Fruit fly (Drosophila melanogaster) whole organism, pupa: ENCODE data around the gene CG16825.

Source experiments
- CG12605 ChIP-seq: fragments of 200-800 bp; sonication (Bioruptor generic); IDR thresholded peaks from 2 replicates; pipeline ENCODE4 v1.3.6; 2022; ENCODE audit warnings: missing biosample characterization, missing genetic modification characterization
- CG15710 ChIP-seq: fragments of 200-800 bp; sonication (Bioruptor generic); optimal IDR thresholded peaks from 2 replicates; lab custom pipeline; 2018; ENCODE audit warnings: missing biosample characterization, mild to moderate bottlenecking, missing genetic modification characterization, moderate library complexity
- CG17806 ChIP-seq: fragments of 200-800 bp; sonication (Bioruptor generic); optimal IDR thresholded peaks from 2 replicates; lab custom pipeline; 2018; ENCODE audit warnings: missing biosample characterization, mild to moderate bottlenecking, missing genetic modification characterization, moderate library complexity
- CG32121 ChIP-seq: fragments of 200-800 bp; sonication (Bioruptor generic); IDR thresholded peaks from 2 replicates; pipeline ENCODE4 v1.3.6; 2022; ENCODE audit warnings: missing biosample characterization, missing genetic modification characterization
- CG34367 ChIP-seq: fragments of 200-800 bp; sonication (Bioruptor generic); optimal IDR thresholded peaks from 2 replicates; lab custom pipeline; 2018; ENCODE audit warnings: missing biosample characterization, mild to moderate bottlenecking, missing genetic modification characterization
- CG8159 ChIP-seq: fragments of 200-800 bp; sonication (Bioruptor generic); optimal IDR thresholded peaks from 3 replicates; lab custom pipeline; 2018; ENCODE audit warnings: missing biosample characterization, mild to moderate bottlenecking, missing genetic modification characterization, moderate library complexity
- CG9948 ChIP-seq: fragments of 200-800 bp; sonication (Bioruptor generic); optimal IDR thresholded peaks from 2 replicates; lab custom pipeline; 2018; ENCODE audit warnings: missing biosample characterization, mild to moderate bottlenecking, missing genetic modification characterization, moderate library complexity
- Ets98B ChIP-seq: fragments of 200-800 bp; sonication (Bioruptor generic); IDR thresholded peaks from 2 replicates; pipeline ENCODE4 v1.3.6; 2022; ENCODE audit warnings: missing biosample characterization, missing genetic modification characterization
- Pif1B ChIP-seq: fragments of 200-800 bp; sonication (Bioruptor generic); optimal IDR thresholded peaks from 3 replicates; lab custom pipeline; 2016; ENCODE audit warnings: missing biosample characterization, missing genetic modification characterization
- fd96Ca ChIP-seq: fragments of 200-800 bp; sonication (Bioruptor generic); IDR thresholded peaks from 3 replicates; pipeline ENCODE4 v1.3.6; 2022; ENCODE audit warnings: missing biosample characterization, missing genetic modification characterization
- gl ChIP-seq: fragments of 200-800 bp; sonication (Bioruptor generic); optimal IDR thresholded peaks from 2 replicates; lab custom pipeline; 2018; ENCODE audit warnings: missing biosample characterization, mild to moderate bottlenecking, missing genetic modification characterization

dm6 chr2L:13306655-13307054, 2.1 kb downstream of the CG16825 start, which contains the start of gene CG43779:
- TF ChIP-seq Ets98B (GFP tag; lab: Robert Waterston, UW) (no peak), CG8159 (tag; lab: Kevin White, UChicago) (no peak), fd96Ca (no peak), CG17806 (tag; lab: Kevin White, UChicago) (no peak), CG12605 (GFP tag; lab: Robert Waterston, UW) (no peak), CG15710 (tag; lab: Kevin White, UChicago) (no peak), CG32121 (GFP tag; lab: Robert Waterston, UW) (no peak), CG34367 (tag; lab: Kevin White, UChicago) (no peak), Pif1B (GFP tag; lab: Kevin White, UChicago) (no peak), gl (tag; lab: Kevin White, UChicago) (no peak), CG9948 (tag; lab: Kevin White, UChicago) (no peak)
